Worm (Caenorhabditis elegans) whole organism, L3 larva: ENCODE data around the gene F42A10.9.

Experiments used
- R02D3.7 ChIP-seq: fragments of 150-350 bp; optimal IDR thresholded peaks from 2 replicates; lab custom pipeline; 2014; ENCODE audit warnings: missing biosample characterization, missing genetic modification characterization
- ZK546.5 ChIP-seq: sonication (generic microtip); optimal IDR thresholded peaks from 2 replicates; lab custom pipeline; 2017; ENCODE audit warnings: missing biosample characterization, missing genetic modification characterization
- aly-2 ChIP-seq: fragments of 150-350 bp; optimal IDR thresholded peaks from 2 replicates; lab custom pipeline; 2014; ENCODE audit warnings: missing biosample characterization, missing genetic modification characterization
- elt-1 ChIP-seq: fragments of 150-350 bp; optimal IDR thresholded peaks from 2 replicates; lab custom pipeline; 2014; ENCODE audit warnings: missing biosample characterization, missing genetic modification characterization
- jun-1 ChIP-seq: fragments of 150-350 bp; optimal IDR thresholded peaks from 2 replicates; lab custom pipeline; 2014; ENCODE audit warnings: missing biosample characterization, missing genetic modification reagents, missing genetic modification characterization
- nhr-237 ChIP-seq: fragments of 150-350 bp; optimal IDR thresholded peaks from 2 replicates; lab custom pipeline; 2014; ENCODE audit warnings: missing biosample characterization, missing genetic modification characterization
- pha-4 ChIP-seq: fragments of 150-350 bp; optimal IDR thresholded peaks from 2 replicates; lab custom pipeline; 2014; ENCODE audit warnings: missing biosample characterization, missing genetic modification reagents, missing genetic modification characterization
- tbx-2 ChIP-seq: sonication (generic microtip); optimal IDR thresholded peaks from 2 replicates; lab custom pipeline; 2016; ENCODE audit warnings: mild to moderate bottlenecking, missing genetic modification characterization, missing compliant biosample characterization
- unc-62 ChIP-seq: fragments of 150-350 bp; sonication (generic microtip); optimal IDR thresholded peaks from 4 replicates; lab custom pipeline; 2014; ENCODE audit warnings: missing biosample characterization, missing genetic modification reagents, missing genetic modification characterization

DNA sequence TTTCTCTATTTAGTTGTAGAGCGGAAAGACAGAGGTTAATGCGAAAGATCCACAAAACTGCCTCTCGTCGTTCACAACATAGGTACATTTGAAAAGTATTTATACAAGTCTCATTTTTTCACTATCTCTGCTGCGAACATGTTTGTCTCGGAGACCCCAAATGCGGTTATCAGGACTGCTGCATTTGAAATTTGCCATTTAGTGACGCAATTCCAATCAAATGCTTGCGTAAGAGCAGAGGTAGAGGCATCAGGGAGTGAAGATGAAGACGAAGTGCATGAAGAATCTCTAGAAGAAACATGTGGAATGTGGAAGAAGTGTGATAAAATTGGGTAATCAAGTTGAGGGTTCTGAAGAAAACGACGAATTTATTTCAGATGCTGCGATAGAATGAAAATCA, 30.3 kb upstream of the F42A10.9 start:
- TF ChIP-seq ZK546.5 (tag; lab: Kevin White, UChicago): no peak
- TF ChIP-seq nhr-237 (tag; lab: Kevin White, UChicago): no peak
- no peak for TF ChIP-seq pha-4 (tag; lab: Kevin White, UChicago)
- TF ChIP-seq jun-1 (tag; lab: Kevin White, UChicago): no peak
- no peak for TF ChIP-seq R02D3.7
- no peak for TF ChIP-seq tbx-2
- TF ChIP-seq elt-1 (tag; lab: Kevin White, UChicago): no peak
- no peak for TF ChIP-seq aly-2 (tag; lab: Kevin White, UChicago)
- no peak for TF ChIP-seq unc-62 (GFP tag; lab: Kevin White, UChicago)
